Fruit fly (Drosophila melanogaster) whole organism, pupa: ENCODE data around the gene alpha-Est8.

Experiments
- CG12605 ChIP-seq: fragments of 200-800 bp; sonication (Bioruptor generic); IDR thresholded peaks from 2 replicates; pipeline ENCODE4 v1.3.6; 2022; ENCODE audit warnings: missing biosample characterization, missing genetic modification characterization
- CG14655 ChIP-seq: fragments of 200-800 bp; sonication (Bioruptor generic); optimal IDR thresholded peaks from 3 replicates; lab custom pipeline; 2017; ENCODE audit warnings: mild to moderate bottlenecking, missing biosample characterization, missing genetic modification reagents, missing genetic modification characterization
- CG8301 ChIP-seq: fragments of 200-800 bp; sonication (Bioruptor generic); optimal IDR thresholded peaks from 2 replicates; lab custom pipeline; 2018; ENCODE audit warnings: missing biosample characterization, mild to moderate bottlenecking, missing genetic modification characterization
- EcR ChIP-seq: fragments of 200-800 bp; sonication (Bioruptor generic); optimal IDR thresholded peaks from 3 replicates; lab custom pipeline; 2019; ENCODE audit warnings: missing biosample characterization, missing genetic modification characterization, mild to moderate bottlenecking, moderate library complexity, missing genetic modification reagents
- fd96Ca ChIP-seq: fragments of 200-800 bp; sonication (Bioruptor generic); IDR thresholded peaks from 3 replicates; pipeline ENCODE4 v1.3.6; 2022; ENCODE audit warnings: missing biosample characterization, missing genetic modification characterization
- rn ChIP-seq: fragments of 200-800 bp; sonication (Bioruptor generic); IDR thresholded peaks from 2 replicates; pipeline ENCODE4 v1.3.6; 2022; ENCODE audit warnings: missing biosample characterization, missing genetic modification characterization

- TF ChIP-seq CG14655 (GFP tag; lab: Kevin White, UChicago) (no peak), CG12605 (GFP tag; lab: Robert Waterston, UW) (no peak), fd96Ca (GFP tag; lab: Robert Waterston, UW) (no peak), rn (GFP tag; lab: Robert Waterston, UW) (no peak), CG8301 (tag; lab: Kevin White, UChicago) (no peak), EcR (no peak)
Measured at dm6 chr3R:7489902-7490301, 25.6 kb downstream of the alpha-Est8 start.
